Worm (Caenorhabditis elegans): ENCODE data around the gene ztf-31.
A peak's percentile ranks its signal among the peaks of the same experiment; 100 is the strongest.

The ztf-31 gene

ce11 chrIII:7198838-7199237 lies 42.3 kb upstream of the ztf-31 start, which contains the start of gene pfd-5 (continued):
- no peak for TF ChIP-seq ztf-26 (tag; optimal IDR thresholded peaks at IDR 0.05)
- TF ChIP-seq dpff-1 (tag; optimal IDR thresholded peaks at IDR 0.05) = no peak
- no peak for TF ChIP-seq lag-1 (GFP tag; IDR thresholded peaks at IDR 0.05)
- TF ChIP-seq ztf-22 (GFP tag; optimal IDR thresholded peaks at IDR 0.05) = no peak
- no peak for TF ChIP-seq aptf-2 (GFP tag; conservative IDR thresholded peaks at IDR 0.05)
- TF ChIP-seq lsy-27 (tag; optimal IDR thresholded peaks at IDR 0.05; ENCODE audit: borderline replicate concordance, insufficient read depth) = no peak
- no peak for TF ChIP-seq cebp-2 (GFP tag; IDR thresholded peaks at IDR 0.05)
- no peak for TF ChIP-seq hlh-26 (GFP tag; conservative IDR thresholded peaks at IDR 0.05)
- peak; percentile 39 for TF ChIP-seq D2030.7 (GFP tag; IDR thresholded peaks at IDR 0.05)
- no peak for TF ChIP-seq ets-4 (GFP tag; optimal IDR thresholded peaks at IDR 0.05)
- TF ChIP-seq F39B2.1 (GFP tag; IDR thresholded peaks at IDR 0.05) = no peak
- TF ChIP-seq lin-54 (GFP tag; optimal IDR thresholded peaks at IDR 0.05) = peak; percentile 98
- TF ChIP-seq ZK185.1 (tag; optimal IDR thresholded peaks at IDR 0.05; ENCODE audit: poor library complexity, severe bottlenecking) = peak; percentile 55
- TF ChIP-seq nhr-179 (tag; optimal IDR thresholded peaks at IDR 0.05) = no peak
- peak in 2 of 3 experiments; percentile 32 to 93 for TF ChIP-seq lin-35 (GFP tag; optimal IDR thresholded peaks at IDR 0.05)
- no peak for TF ChIP-seq hmg-20 (GFP tag; IDR thresholded peaks at IDR 0.05)
- TF ChIP-seq dpl-1 (GFP tag; optimal IDR thresholded peaks at IDR 0.05) = peak; percentile 70
- TF ChIP-seq Y79H2A.3 (GFP tag; conservative IDR thresholded peaks at IDR 0.05) = no peak
- TF ChIP-seq F23B12.7 (tag; optimal IDR thresholded peaks at IDR 0.05; ENCODE audit: insufficient read depth) = no peak
- no peak for TF ChIP-seq nfya-1 (tag; optimal IDR thresholded peaks at IDR 0.05; ENCODE audit: borderline replicate concordance, insufficient read depth)
- TF ChIP-seq xnd-1 (tag; optimal IDR thresholded peaks at IDR 0.05) = no peak
- no peak for TF ChIP-seq mes-4 (tag; optimal IDR thresholded peaks at IDR 0.05)
- no peak for TF ChIP-seq ceh-100 (GFP tag; IDR thresholded peaks at IDR 0.05)
- TF ChIP-seq nhr-90 (tag; optimal IDR thresholded peaks at IDR 0.05) = no peak
- no peak for TF ChIP-seq snpc-4 (GFP tag; optimal IDR thresholded peaks at IDR 0.05)
- peak in 1 of 4 experiments; percentile 20 for TF ChIP-seq snpc-4 (tag; optimal IDR thresholded peaks at IDR 0.05)
- TF ChIP-seq C06A6.2 (GFP tag; conservative IDR thresholded peaks at IDR 0.05) = no peak
- no peak for TF ChIP-seq attf-5 (GFP tag; optimal IDR thresholded peaks at IDR 0.05)
- peak; percentile 50 for TF ChIP-seq ceh-27 (GFP tag; optimal IDR thresholded peaks at IDR 0.05)

ce11 chrIII:7199467-7199866 lies 41.7 kb upstream of the ztf-31 start:
- TF ChIP-seq pha-4 (tag; optimal IDR thresholded peaks at IDR 0.05) (no peak), F37B4.10 (GFP tag; IDR thresholded peaks at IDR 0.05) (no peak), tbp1 (GFP tag; optimal IDR thresholded peaks at IDR 0.05) (no peak), tlf-1 (GFP tag; optimal IDR thresholded peaks at IDR 0.05) (no peak), rcor-1 (GFP tag; IDR thresholded peaks at IDR 0.05) (no peak), unc-130 (GFP tag; optimal IDR thresholded peaks at IDR 0.05) (no peak), K12H6.12 (tag; optimal IDR thresholded peaks at IDR 0.05) (no peak), repo-1 (tag; optimal IDR thresholded peaks at IDR 0.05) (no peak), mel-28 (tag; optimal IDR thresholded peaks at IDR 0.05; ENCODE audit: borderline replicate concordance) (no peak), mxl-1 (tag; optimal IDR thresholded peaks at IDR 0.05) (no peak), athp-1 (tag; optimal IDR thresholded peaks at IDR 0.05) (no peak), F23B12.7 (tag; optimal IDR thresholded peaks at IDR 0.05; ENCODE audit: insufficient read depth) (no peak), sdz-38 (tag; optimal IDR thresholded peaks at IDR 0.05) (no peak)

Measured in whole organism, young adult.